Worm (Caenorhabditis elegans): ENCODE results near the gene lips-7.

DNA sequence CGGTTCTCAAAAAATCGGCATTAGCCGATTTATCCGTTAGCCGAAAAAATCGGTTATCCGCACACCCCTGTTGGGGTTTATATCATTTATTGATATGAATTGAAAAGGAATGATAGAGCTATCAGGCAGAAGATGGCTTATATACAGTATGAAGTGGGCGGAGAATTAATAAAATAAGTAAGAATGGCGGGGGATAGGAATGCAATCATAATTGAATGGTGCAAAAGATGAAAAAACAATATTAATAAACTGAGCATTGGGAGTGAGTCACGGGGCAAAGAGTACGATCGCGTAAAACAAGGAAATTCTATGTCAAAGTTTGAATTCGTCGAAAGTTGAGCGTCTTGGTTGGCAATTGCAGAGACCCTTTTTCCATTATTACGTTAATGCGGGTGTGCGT is 14.9 kb upstream of the lips-7 start, which contains the start of gene T27A1.2:
- TF ChIP-seq ama-1 (optimal IDR thresholded peaks at IDR 0.05): no peak
- TF ChIP-seq B0310.2 (tag; optimal IDR thresholded peaks at IDR 0.05): no peak
- no peak for TF ChIP-seq tbx-37 (GFP tag; conservative IDR thresholded peaks at IDR 0.05)
- no peak for TF ChIP-seq ceh-13 (GFP tag; optimal IDR thresholded peaks at IDR 0.05)

All from whole organism, early embryonic.